Worm (Caenorhabditis elegans): ENCODE measurements around the gene F53F1.3.

The F53F1.3 gene

ce11 chrV:13388961-13389360, 19.1 kb upstream of the F53F1.3 start:
- TF ChIP-seq ets-5 (GFP tag; IDR thresholded peaks at IDR 0.05), result no peak
- TF ChIP-seq blmp-1 (tag; optimal IDR thresholded peaks at IDR 0.05), result no peak
- TF ChIP-seq ceh-8 (GFP tag; optimal IDR thresholded peaks at IDR 0.05), result no peak
- no peak for TF ChIP-seq lin-13 (GFP tag; optimal IDR thresholded peaks at IDR 0.05)

- TF ChIP-seq unc-86 (tag; optimal IDR thresholded peaks at IDR 0.05) (no peak), nhr-47 (tag; optimal IDR thresholded peaks at IDR 0.05) (no peak), nhr-237 (tag; optimal IDR thresholded peaks at IDR 0.05) (no peak), ets-5 (GFP tag; IDR thresholded peaks at IDR 0.05) (no peak), hlh-4 (tag; optimal IDR thresholded peaks at IDR 0.05) (no peak), irx-1 (tag; optimal IDR thresholded peaks at IDR 0.05) (no peak), grh-1 (GFP tag; IDR thresholded peaks at IDR 0.05) (no peak; the same call in 1 of the 2 replicates), alr-1 (tag; optimal IDR thresholded peaks at IDR 0.05; ENCODE audit: borderline replicate concordance) (no peak), nhr-12 (tag; optimal IDR thresholded peaks at IDR 0.05) (no peak), lin-15B (tag; optimal IDR thresholded peaks at IDR 0.05) (no peak), ceh-63 (GFP tag; optimal IDR thresholded peaks at IDR 0.05) (no peak), ama-1 (optimal IDR thresholded peaks at IDR 0.05) (no peak), ztf-11 (tag; optimal IDR thresholded peaks at IDR 0.05) (no peak), egl-13 (tag; optimal IDR thresholded peaks at IDR 0.05) (no peak), lin-14 (GFP tag; optimal IDR thresholded peaks at IDR 0.05) (peak; percentile 57), ztf-4 (tag; optimal IDR thresholded peaks at IDR 0.05) (no peak), ceh-90 (tag; optimal IDR thresholded peaks at IDR 0.05) (no peak), aly-2 (tag; optimal IDR thresholded peaks at IDR 0.05) (no peak), rnt-1 (tag; optimal IDR thresholded peaks at IDR 0.05) (peak; percentile 14), dpl-1 (GFP tag; optimal IDR thresholded peaks at IDR 0.05) (no peak), snpc-4 (tag; optimal IDR thresholded peaks at IDR 0.05) (no peak), unc-30 (tag; optimal IDR thresholded peaks at IDR 0.05) (no peak), vab-15 (tag; optimal IDR thresholded peaks at IDR 0.05) (no peak), nhr-11 (tag; optimal IDR thresholded peaks at IDR 0.05) (no peak), swsn-7 (tag; optimal IDR thresholded peaks at IDR 0.05) (no peak), ces-1 (GFP tag; optimal IDR thresholded peaks at IDR 0.05) (no peak), elt-3 (tag; optimal IDR thresholded peaks at IDR 0.05) (peak in 4 of 6 experiments; percentile 33 to 71 (median 52)), lir-3 (tag; optimal IDR thresholded peaks at IDR 0.05; ENCODE audit: poor library complexity) (no peak), ceh-88 (GFP tag; IDR thresholded peaks at IDR 0.05) (no peak), isw-1 (GFP tag; IDR thresholded peaks at IDR 0.05) (no peak), lin-35 (GFP tag; optimal IDR thresholded peaks at IDR 0.05) (peak in 1 of 2 experiments; percentile 7), nhr-90 (tag; optimal IDR thresholded peaks at IDR 0.05; ENCODE audit: poor library complexity) (no peak), ceh-8 (GFP tag; optimal IDR thresholded peaks at IDR 0.05) (no peak), tbx-2 (tag; optimal IDR thresholded peaks at IDR 0.05) (no peak), unc-130 (tag; optimal IDR thresholded peaks at IDR 0.05) (no peak), C34B4.2 (tag; optimal IDR thresholded peaks at IDR 0.05) (no peak), fkh-4 (tag; optimal IDR thresholded peaks at IDR 0.05; ENCODE audit: borderline replicate concordance) (no peak), pax-3 (tag; optimal IDR thresholded peaks at IDR 0.05) (no peak), aha-1 (tag; optimal IDR thresholded peaks at IDR 0.05) (no peak), pqm-1 (tag; optimal IDR thresholded peaks at IDR 0.05) (no peak), jun-1 (tag; optimal IDR thresholded peaks at IDR 0.05) (no peak), skn-1 (tag; optimal IDR thresholded peaks at IDR 0.05) (no peak), nhr-76 (tag; optimal IDR thresholded peaks at IDR 0.05) (no peak), sup-37 (GFP tag; optimal IDR thresholded peaks at IDR 0.05) (no peak), C04F5.9 (tag; optimal IDR thresholded peaks at IDR 0.05) (no peak), fkh-8 (tag; optimal IDR thresholded peaks at IDR 0.05) (no peak), C16A3.4 (tag; optimal IDR thresholded peaks at IDR 0.05) (no peak), zip-4 (GFP tag; optimal IDR thresholded peaks at IDR 0.05) (no peak), snu-23 (GFP tag; optimal IDR thresholded peaks at IDR 0.05) (peak; percentile 34), tlp-1 (tag; optimal IDR thresholded peaks at IDR 0.05) (no peak)
These were observed 18.6 kb upstream of the F53F1.3 start for ce11 chrV:13389454-13389853.
